Fruit fly (Drosophila melanogaster): ENCODE data around the gene Tailor.

Tailor gene

dm6 chr3R:7060467-7060866 lies 25.4 kb downstream of the Tailor start, which contains the start of gene djl:
djl (plus strand) TSS chr3R:7060767.
- no peak for TF ChIP-seq CG17801 (GFP tag; optimal IDR thresholded peaks at IDR 0.05; ENCODE audit: partially characterized antibody)

dm6 chr3R:7059015-7059414 lies 26.9 kb downstream of the Tailor start, which contains the start of gene dj:
dj (plus strand) TSS chr3R:7059315.
- no peak for TF ChIP-seq CG17801 (GFP tag; optimal IDR thresholded peaks at IDR 0.05; ENCODE audit: partially characterized antibody)

dm6 chr3R:7058017-7058416 lies 27.9 kb downstream of the Tailor start:
- TF ChIP-seq CG17801 (GFP tag; optimal IDR thresholded peaks at IDR 0.05; ENCODE audit: partially characterized antibody): no peak

DNA sequence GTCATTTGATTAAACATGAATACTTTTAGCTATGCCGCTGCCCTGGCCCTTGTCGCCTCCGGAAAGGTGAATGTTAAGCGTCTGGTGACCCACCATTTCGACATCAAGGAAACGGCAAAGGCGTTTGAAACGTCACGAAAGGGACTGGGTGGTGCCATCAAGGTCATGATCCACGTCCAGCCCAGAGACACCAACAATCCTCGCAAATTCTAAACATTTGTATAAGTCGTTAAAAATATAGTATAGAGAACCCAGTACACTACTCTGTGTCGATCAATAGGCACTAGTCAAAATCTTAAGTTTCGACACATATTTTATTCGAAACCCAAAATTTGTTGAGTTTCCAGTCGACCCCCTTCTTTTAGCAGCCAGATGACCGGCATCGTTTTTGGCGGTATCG lies 31.6 kb downstream of the Tailor start, which contains the start of gene CG1979:
Gene CG1979 (plus strand): TSS at position 301 of the 400 bp plus-strand sequence.
- no peak for TF ChIP-seq CG17801 (GFP tag; optimal IDR thresholded peaks at IDR 0.05; ENCODE audit: partially characterized antibody)

- TF ChIP-seq CG17801 (GFP tag; optimal IDR thresholded peaks at IDR 0.05; ENCODE audit: partially characterized antibody): no peak
These were observed 33.6 kb downstream of the Tailor start, which contains the start of gene Sodh1 for dm6 chr3R:7052242-7052641. Sodh1 (plus strand) TSS chr3R:7052335.

DNA sequence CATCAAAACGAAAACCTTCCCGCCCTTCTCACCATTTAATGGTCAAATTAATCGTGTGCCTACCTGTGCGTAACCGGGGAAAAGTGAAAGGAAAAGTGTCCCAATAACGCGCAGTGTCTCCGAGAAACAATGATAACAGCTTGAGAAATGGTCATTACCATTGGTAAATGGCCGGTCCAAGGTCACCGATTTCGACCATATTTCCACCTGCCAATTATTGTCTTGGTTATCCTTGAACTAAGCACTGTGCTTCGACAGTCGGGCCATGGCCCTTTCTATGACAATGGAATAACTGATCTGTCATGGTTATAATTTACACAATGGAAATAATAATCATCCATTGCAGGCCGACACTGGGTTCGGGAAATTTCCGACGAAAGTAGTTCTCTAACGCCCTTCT lies 41.9 kb downstream of the Tailor start:
- no peak for TF ChIP-seq CG17801 (GFP tag; optimal IDR thresholded peaks at IDR 0.05; ENCODE audit: partially characterized antibody)

dm6 chr3R:7040894-7041293 lies 45.0 kb downstream of the Tailor start:
- no peak for TF ChIP-seq CG17801 (GFP tag; optimal IDR thresholded peaks at IDR 0.05; ENCODE audit: partially characterized antibody)

dm6 chr3R:7037250-7037802 lies 48.6 kb downstream of the Tailor start:
- TF ChIP-seq CG17801 (GFP tag; optimal IDR thresholded peaks at IDR 0.05; ENCODE audit: partially characterized antibody): no peak

DNA sequence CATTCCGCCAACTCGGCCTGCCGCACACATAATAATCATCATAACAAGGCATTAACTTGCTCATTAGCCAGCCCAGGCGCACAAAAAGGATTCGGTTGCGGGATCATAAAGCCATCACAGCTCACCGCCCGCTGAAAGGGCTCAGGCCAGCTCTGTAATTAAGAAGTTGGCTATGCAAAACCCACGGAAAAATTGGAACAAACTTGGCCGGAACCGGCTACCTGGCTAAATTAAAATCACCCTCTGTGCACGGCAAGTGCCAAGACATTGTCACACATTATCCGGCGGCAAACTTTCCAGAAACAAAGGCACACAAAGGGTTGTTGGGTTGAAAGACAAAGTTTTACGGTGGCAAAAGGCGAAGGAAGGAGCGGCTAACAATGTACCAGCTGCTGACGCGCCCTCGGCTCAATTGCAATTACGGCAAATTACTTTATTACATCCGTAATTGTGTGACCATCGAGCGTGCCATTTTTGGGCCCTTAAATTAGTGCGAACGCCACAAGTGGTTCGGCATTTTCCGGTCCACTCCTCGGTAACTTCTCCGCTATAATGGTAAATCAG lies 50.1 kb downstream of the Tailor start:
- TF ChIP-seq CG17801 (GFP tag; optimal IDR thresholded peaks at IDR 0.05; ENCODE audit: partially characterized antibody): no peak

DNA sequence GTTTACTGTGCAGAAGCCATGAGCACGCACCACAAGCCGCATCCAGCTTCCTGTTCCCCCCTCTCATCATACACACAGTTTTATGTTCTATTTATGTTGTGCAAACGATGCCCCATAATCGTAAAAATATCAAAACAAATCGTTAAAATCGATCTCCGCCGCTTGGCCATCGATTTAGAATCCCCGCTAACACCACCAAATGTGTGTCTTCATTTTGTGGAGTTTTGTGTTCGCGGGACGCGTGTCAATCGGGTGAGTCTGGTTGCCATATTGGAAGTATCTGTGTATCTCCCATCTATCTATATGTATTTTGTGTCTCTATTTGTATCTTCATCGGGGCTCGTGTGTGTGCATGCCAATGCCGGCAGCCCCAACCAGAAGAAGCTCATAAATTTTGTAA lies 51.4 kb downstream of the Tailor start:
- TF ChIP-seq CG17801 (GFP tag; optimal IDR thresholded peaks at IDR 0.05; ENCODE audit: partially characterized antibody): no peak

DNA sequence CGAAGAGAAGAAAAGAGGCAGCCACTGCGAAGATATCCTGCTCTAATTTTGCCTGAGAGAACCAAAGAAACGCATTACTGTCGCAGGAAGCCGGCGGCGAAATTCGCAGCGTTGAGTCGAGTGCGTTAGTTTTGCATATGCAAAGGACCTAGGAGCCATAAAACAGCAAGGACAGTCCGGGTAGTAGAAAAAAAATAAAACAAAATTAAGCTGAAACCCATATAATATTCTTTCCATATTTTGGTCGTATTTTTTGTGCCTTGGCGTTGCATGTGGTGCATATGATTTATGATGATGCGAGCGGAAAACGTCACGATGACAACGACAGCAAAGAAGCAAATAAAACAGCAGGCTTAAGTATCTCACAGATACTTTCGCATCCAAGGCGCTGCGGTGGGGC lies 52.2 kb downstream of the Tailor start:
- TF ChIP-seq CG17801 (GFP tag; optimal IDR thresholded peaks at IDR 0.05; ENCODE audit: partially characterized antibody): no peak
